Worm (Caenorhabditis elegans): ENCODE measurements around the gene cdc-25.2.

- TF ChIP-seq Y75B8A.6 (GFP tag; IDR thresholded peaks at IDR 0.05) (no peak), F49E8.2 (tag; optimal IDR thresholded peaks at IDR 0.05; ENCODE audit: borderline replicate concordance) (no peak), ztf-11 (tag; optimal IDR thresholded peaks at IDR 0.05) (no peak), nhr-25 (tag; optimal IDR thresholded peaks at IDR 0.05; ENCODE audit: borderline replicate concordance, insufficient read depth) (no peak), nhr-41 (GFP tag; IDR thresholded peaks at IDR 0.05) (no peak)
Measured at ce11 chrV:1588128-1588527, 21.3 kb downstream of the cdc-25.2 start, which contains the start of gene F16B4.5.
